Worm (Caenorhabditis elegans): ENCODE data around the gene T22B7.7.

DNA sequence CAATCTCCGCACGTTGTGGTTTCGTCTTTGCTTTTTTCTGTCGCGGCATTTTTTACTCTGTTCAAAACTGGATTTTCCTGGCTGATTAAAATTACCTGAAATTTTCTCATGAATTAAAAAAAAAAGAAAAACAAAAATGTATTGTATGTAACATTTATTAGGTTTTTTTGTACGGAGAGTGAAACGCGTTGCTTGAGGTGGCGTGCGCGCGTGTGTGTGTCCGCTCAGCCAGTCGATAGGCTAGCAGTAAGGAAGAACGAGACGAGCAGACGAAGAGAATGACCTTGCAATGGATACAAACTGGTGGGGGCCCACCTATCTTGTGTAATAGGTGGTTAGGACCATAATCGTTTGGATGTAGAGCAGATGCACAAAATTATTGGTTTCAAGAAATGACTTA is 12.6 kb downstream of the T22B7.7 start, which contains the start of gene T22B7.4:
- TF ChIP-seq W03F9.2 (tag; optimal IDR thresholded peaks at IDR 0.05) (no peak), dao-5 (tag; optimal IDR thresholded peaks at IDR 0.05) (no peak), him-1 (tag; optimal IDR thresholded peaks at IDR 0.05) (no peak)
